Worm (Caenorhabditis elegans): ENCODE measurements around the gene nhr-280.

The nhr-280 gene

DNA sequence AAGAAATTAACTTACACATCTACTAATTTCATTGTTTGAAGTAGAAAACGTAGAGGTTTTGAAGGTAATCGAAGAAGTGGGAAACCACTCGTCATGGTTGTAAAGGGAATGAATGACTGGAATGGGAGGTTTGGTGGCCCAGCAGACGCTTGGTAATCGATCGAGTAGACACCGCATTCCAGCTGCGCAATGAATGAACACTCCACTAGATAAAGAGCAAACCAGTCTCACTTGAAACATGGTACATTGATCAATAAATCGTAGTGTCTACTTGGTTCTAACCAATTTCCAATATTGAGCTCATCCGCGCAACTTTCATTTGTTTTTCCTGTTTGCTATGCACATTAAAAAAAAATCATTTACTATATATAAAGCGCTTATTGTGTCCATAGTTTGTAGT is 15.8 kb upstream of the nhr-280 start, which contains the start of gene fbxb-84:
Gene fbxb-84 (minus strand): TSS at position 101 of the 400 bp plus-strand sequence.
- TF ChIP-seq zag-1 (tag; optimal IDR thresholded peaks at IDR 0.05), result no peak
- TF ChIP-seq nhr-25 (tag; optimal IDR thresholded peaks at IDR 0.05), result no peak
- no peak for TF ChIP-seq eor-1 (tag; optimal IDR thresholded peaks at IDR 0.05)
- TF ChIP-seq ztf-4 (tag; optimal IDR thresholded peaks at IDR 0.05), result no peak
- TF ChIP-seq skn-1 (tag; optimal IDR thresholded peaks at IDR 0.05), result no peak

DNA sequence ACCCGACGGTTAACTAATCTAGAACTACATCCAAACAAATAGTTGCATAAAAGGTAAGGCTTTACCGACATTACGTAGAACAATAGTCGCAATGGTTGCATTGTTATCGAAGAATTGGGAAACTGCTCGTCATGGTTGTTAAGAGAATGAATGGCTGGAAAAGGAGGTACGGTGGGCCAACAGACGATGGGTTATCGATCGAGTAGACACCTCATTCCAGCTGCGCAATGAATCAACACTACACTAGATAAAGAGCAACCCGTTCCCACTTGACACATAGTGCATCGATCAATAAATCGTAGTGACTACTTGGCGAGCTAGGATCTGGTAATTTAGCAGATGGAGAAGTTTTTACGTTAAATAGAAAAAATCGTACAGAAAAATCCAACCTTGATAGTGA is 14.5 kb upstream of the nhr-280 start, which contains the start of the genes T17A3.12 and fbxb-83:
Gene T17A3.12 (minus strand): TSS at position 101 of the 400 bp plus-strand sequence.
Gene fbxb-83 (minus strand): TSS at position 134 of the 400 bp plus-strand sequence.
- TF ChIP-seq fos-1 (tag; optimal IDR thresholded peaks at IDR 0.05) (no peak), nhr-28 (tag; optimal IDR thresholded peaks at IDR 0.05) (no peak), ceh-9 (tag; optimal IDR thresholded peaks at IDR 0.05) (no peak), ceh-16 (tag; optimal IDR thresholded peaks at IDR 0.05) (no peak)

DNA sequence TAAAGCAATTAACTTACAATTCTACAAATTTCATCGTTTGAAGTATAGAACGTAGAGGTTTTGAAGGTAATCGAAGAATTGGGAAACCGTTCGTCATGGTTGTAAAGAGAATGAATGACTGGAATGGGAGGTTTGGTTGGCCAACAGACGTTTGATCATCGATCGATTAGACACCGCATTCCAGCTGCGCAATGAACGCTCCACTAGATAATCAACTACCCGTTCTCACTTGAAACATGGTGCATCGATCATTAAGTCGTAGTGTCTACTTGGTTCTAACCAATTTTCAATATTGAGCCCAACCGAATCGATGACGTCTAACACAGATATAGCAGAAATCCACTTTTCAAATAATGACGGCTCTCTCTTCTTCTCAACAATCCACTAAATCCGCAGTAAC is 12.6 kb upstream of the nhr-280 start, which contains the start of gene fbxb-82:
Gene fbxb-82 (minus strand): TSS at position 101 of the 400 bp plus-strand sequence.
- no peak for TF ChIP-seq ama-1 (optimal IDR thresholded peaks at IDR 0.05)
- TF ChIP-seq tbx-2 (tag; optimal IDR thresholded peaks at IDR 0.05), result no peak
- no peak for TF ChIP-seq ztf-4 (tag; optimal IDR thresholded peaks at IDR 0.05)
- no peak for TF ChIP-seq nhr-237 (tag; optimal IDR thresholded peaks at IDR 0.05)
- TF ChIP-seq pha-4 (tag; optimal IDR thresholded peaks at IDR 0.05), result no peak
- TF ChIP-seq ztf-11 (tag; optimal IDR thresholded peaks at IDR 0.05), result no peak
- no peak for TF ChIP-seq ceh-16 (tag; optimal IDR thresholded peaks at IDR 0.05)

DNA sequence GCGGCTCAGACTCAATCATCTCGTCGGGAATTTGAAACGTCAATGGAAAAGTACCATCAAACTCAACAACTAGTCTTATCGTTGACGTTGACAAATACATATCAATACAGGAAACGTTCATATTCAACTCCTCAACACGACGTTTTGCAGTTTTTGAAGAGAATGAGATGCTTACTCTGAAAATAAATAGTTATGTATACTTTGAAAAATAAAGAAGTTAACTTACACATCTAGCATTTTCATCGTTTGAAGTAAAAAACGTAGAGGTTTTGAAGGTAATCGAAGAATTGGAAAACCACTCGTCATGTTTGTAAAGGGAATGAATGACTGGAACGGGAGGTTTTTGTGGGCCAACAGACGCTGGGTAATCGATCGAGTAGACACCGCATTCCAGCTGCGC is 10.4 kb upstream of the nhr-280 start, which contains the start of gene fbxb-81:
Gene fbxb-81 (minus strand): TSS at position 314 of the 400 bp plus-strand sequence.
- no peak for TF ChIP-seq pha-4 (tag; optimal IDR thresholded peaks at IDR 0.05)
- no peak for TF ChIP-seq ceh-9 (tag; optimal IDR thresholded peaks at IDR 0.05)
- TF ChIP-seq elt-1 (tag; optimal IDR thresholded peaks at IDR 0.05), result no peak
- TF ChIP-seq lin-15B (tag; optimal IDR thresholded peaks at IDR 0.05), result no peak

DNA sequence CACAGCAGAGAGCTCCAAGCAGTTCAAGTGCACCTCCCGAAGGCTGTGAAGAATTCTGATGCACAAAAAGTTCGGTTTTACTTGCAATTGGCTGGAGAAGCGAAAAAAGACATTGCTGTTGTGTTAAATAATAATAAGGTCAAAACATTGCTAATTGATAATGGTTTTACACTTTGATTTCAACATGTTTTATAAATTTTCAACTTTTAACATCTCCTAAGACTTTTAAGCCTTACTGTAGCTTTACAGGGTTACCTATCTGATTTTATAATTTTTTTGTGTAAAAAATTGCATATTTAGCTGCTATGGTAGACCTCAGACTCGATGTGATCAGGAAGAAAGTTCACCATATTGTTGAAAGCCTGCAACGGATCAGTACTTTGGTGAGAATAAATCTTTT is 3.6 kb upstream of the nhr-280 start, which contains the start of gene pals-25:
Gene pals-25 (plus strand): TSS at position 301 of the 400 bp plus-strand sequence.
- TF ChIP-seq daf-12 (tag; optimal IDR thresholded peaks at IDR 0.05) (no peak), elt-2 (tag; optimal IDR thresholded peaks at IDR 0.05) (no peak), nhr-43 (tag; optimal IDR thresholded peaks at IDR 0.05; ENCODE audit: poor library complexity, severe bottlenecking) (no peak), fkh-2 (tag; optimal IDR thresholded peaks at IDR 0.05) (no peak), ZK546.5 (tag; optimal IDR thresholded peaks at IDR 0.05) (no peak), ceh-16 (tag; optimal IDR thresholded peaks at IDR 0.05) (no peak), nhr-76 (tag; optimal IDR thresholded peaks at IDR 0.05) (no peak), ztf-11 (tag; optimal IDR thresholded peaks at IDR 0.05) (no peak), snpc-4 (tag; optimal IDR thresholded peaks at IDR 0.05) (no peak), lin-39 (tag; optimal IDR thresholded peaks at IDR 0.05) (no peak), egl-27 (tag; optimal IDR thresholded peaks at IDR 0.05) (no peak), zag-1 (tag; optimal IDR thresholded peaks at IDR 0.05) (no peak)

DNA sequence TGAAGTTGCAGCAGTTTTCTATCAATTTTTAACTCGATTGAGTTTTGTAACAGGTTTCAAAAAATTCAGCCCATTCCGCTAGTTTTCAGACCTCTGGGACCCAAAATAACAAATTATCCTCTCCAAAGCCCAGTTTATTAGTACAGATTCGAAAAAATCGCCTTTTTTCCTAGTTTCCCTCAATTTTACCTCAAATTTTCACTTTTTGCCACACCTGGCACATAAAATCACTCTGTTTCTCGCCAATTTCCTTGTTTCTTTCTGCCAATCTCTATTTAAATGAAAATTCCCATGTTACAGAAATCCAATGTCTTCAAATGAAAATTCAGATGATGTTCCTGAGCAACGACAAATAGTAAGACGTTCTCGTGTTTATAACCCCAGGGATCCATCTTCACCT is 1.6 kb upstream of the nhr-280 start, which contains the start of gene pals-22:
Gene pals-22 (plus strand): TSS at position 301 of the 400 bp plus-strand sequence.
- TF ChIP-seq nfya-1 (tag; optimal IDR thresholded peaks at IDR 0.05; ENCODE audit: insufficient read depth) (no peak), eor-1 (tag; optimal IDR thresholded peaks at IDR 0.05) (no peak), pha-4 (tag; optimal IDR thresholded peaks at IDR 0.05) (no peak), mdl-1 (tag; optimal IDR thresholded peaks at IDR 0.05) (no peak), R02D3.7 (tag; optimal IDR thresholded peaks at IDR 0.05) (no peak), nhr-237 (tag; optimal IDR thresholded peaks at IDR 0.05) (no peak), nhr-12 (tag; optimal IDR thresholded peaks at IDR 0.05) (no peak), egl-5 (tag; optimal IDR thresholded peaks at IDR 0.05) (no peak), lin-15B (tag; optimal IDR thresholded peaks at IDR 0.05) (no peak), unc-39 (tag; optimal IDR thresholded peaks at IDR 0.05) (no peak), ztf-4 (tag; optimal IDR thresholded peaks at IDR 0.05) (no peak), zag-1 (tag; optimal IDR thresholded peaks at IDR 0.05) (no peak), fkh-10 (GFP tag; optimal IDR thresholded peaks at IDR 0.05) (no peak)

Data from whole organism, L3 larva.